Worm (Caenorhabditis elegans) whole organism, L2 larva: Measurements from ENCODE around the gene srg-10.

Experiments used
- Y55F3AM.14 ChIP-seq: fragments of 200-800 bp; sonication (Bioruptor generic); optimal IDR thresholded peaks from 2 replicates; lab custom pipeline; 2018; ENCODE audit warnings: mild to moderate bottlenecking, missing genetic modification characterization, missing compliant biosample characterization
- ZK546.5 ChIP-seq: sonication (generic microtip); optimal IDR thresholded peaks from 2 replicates; lab custom pipeline; 2017; ENCODE audit warnings: missing biosample characterization, missing genetic modification characterization
- aly-2 ChIP-seq: fragments of 150-350 bp; optimal IDR thresholded peaks from 2 replicates; lab custom pipeline; 2014; ENCODE audit warnings: missing biosample characterization, missing genetic modification characterization
- ama-1 ChIP-seq: fragments of 150-350 bp; optimal IDR thresholded peaks from 2 replicates; lab custom pipeline; 2018; ENCODE audit warnings: inconsistent platforms
- ceh-16 ChIP-seq: fragments of 150-350 bp; optimal IDR thresholded peaks from 2 replicates; lab custom pipeline; 2014; ENCODE audit warnings: missing biosample characterization, missing genetic modification characterization
- crh-2 ChIP-seq: sonication (generic microtip); optimal IDR thresholded peaks from 2 replicates; lab custom pipeline; 2017; ENCODE audit warnings: missing biosample characterization, missing genetic modification characterization
- dmd-4 ChIP-seq: sonication (generic microtip); optimal IDR thresholded peaks from 2 replicates; lab custom pipeline; 2017; ENCODE audit warnings: missing biosample characterization, missing genetic modification characterization
- egl-27 ChIP-seq: sonication (generic microtip); optimal IDR thresholded peaks from 3 replicates; lab custom pipeline; 2017; ENCODE audit warnings: missing biosample characterization, missing genetic modification reagents, missing genetic modification characterization
- elt-1 ChIP-seq: fragments of 150-350 bp; optimal IDR thresholded peaks from 2 replicates; lab custom pipeline; 2014; ENCODE audit warnings: missing biosample characterization, missing genetic modification characterization
- fos-1 ChIP-seq: fragments of 150-350 bp; optimal IDR thresholded peaks from 2 replicates; lab custom pipeline; 2014; ENCODE audit warnings: missing biosample characterization, missing genetic modification characterization
- gmeb-1 ChIP-seq: fragments of 150-350 bp; optimal IDR thresholded peaks from 2 replicates; lab custom pipeline; 2014; ENCODE audit warnings: missing biosample characterization, missing genetic modification characterization
- lin-39 ChIP-seq: fragments of 150-350 bp; optimal IDR thresholded peaks from 2 replicates; lab custom pipeline; 2014; ENCODE audit warnings: missing biosample characterization, missing genetic modification reagents, missing genetic modification characterization
- lsy-2 ChIP-seq, 2 experiments: fragments of 150-350 bp in 1 of 2; sonication (generic microtip) in 1 of 2; optimal IDR thresholded peaks; 2 replicates each; lab custom pipeline; 2014 to 2017; ENCODE audit warnings: missing biosample characterization in 2 of 2, missing genetic modification characterization in 2 of 2
- mab-5 ChIP-seq: fragments of 150-350 bp; optimal IDR thresholded peaks from 2 replicates; lab custom pipeline; 2014; ENCODE audit warnings: missing biosample characterization, missing genetic modification characterization
- mbf-1 ChIP-seq: sonication (generic microtip); optimal IDR thresholded peaks from 2 replicates; lab custom pipeline; 2017; ENCODE audit warnings: missing biosample characterization, missing genetic modification characterization
- mdl-1 ChIP-seq, 2 experiments: fragments of 150-350 bp in 1 of 2; sonication (generic microtip) in 1 of 2; optimal IDR thresholded peaks; 2 replicates each; lab custom pipeline; 2017; ENCODE audit warnings: missing biosample characterization in 2 of 2, missing genetic modification characterization in 2 of 2
- nhr-10 ChIP-seq: sonication (generic microtip); optimal IDR thresholded peaks from 2 replicates; lab custom pipeline; 2017; ENCODE audit warnings: missing biosample characterization, missing genetic modification characterization
- nhr-12 ChIP-seq: fragments of 150-350 bp; optimal IDR thresholded peaks from 2 replicates; lab custom pipeline; 2014; ENCODE audit warnings: missing biosample characterization, missing genetic modification characterization
- nhr-129 ChIP-seq: fragments of 150-350 bp; optimal IDR thresholded peaks from 2 replicates; lab custom pipeline; 2014; ENCODE audit warnings: missing biosample characterization, missing genetic modification characterization
- nhr-23 ChIP-seq: fragments of 150-350 bp; optimal IDR thresholded peaks from 2 replicates; lab custom pipeline; 2014; ENCODE audit warnings: missing biosample characterization, missing genetic modification reagents, missing genetic modification characterization
- nhr-237 ChIP-seq: fragments of 150-350 bp; optimal IDR thresholded peaks from 2 replicates; lab custom pipeline; 2014; ENCODE audit warnings: missing biosample characterization, missing genetic modification characterization
- nhr-25 ChIP-seq: fragments of 150-350 bp; sonication (generic microtip); optimal IDR thresholded peaks from 3 replicates; lab custom pipeline; 2014; ENCODE audit warnings: missing biosample characterization, missing genetic modification characterization
- nhr-77 ChIP-seq: fragments of 150-350 bp; optimal IDR thresholded peaks from 2 replicates; lab custom pipeline; 2014; ENCODE audit warnings: missing biosample characterization, missing genetic modification characterization
- peb-1 ChIP-seq: fragments of 150-350 bp; optimal IDR thresholded peaks from 2 replicates; lab custom pipeline; 2014; ENCODE audit warnings: missing biosample characterization, missing genetic modification characterization
- skn-1 ChIP-seq: sonication (generic microtip); optimal IDR thresholded peaks from 2 replicates; lab custom pipeline; 2017; ENCODE audit warnings: missing biosample characterization, missing genetic modification characterization
- sma-3 ChIP-seq: sonication (generic microtip); optimal IDR thresholded peaks from 2 replicates; lab custom pipeline; 2016; ENCODE audit warnings: missing genetic modification reagents, missing genetic modification characterization, missing compliant biosample characterization
- sma-9 ChIP-seq, 2 experiments: fragments of 150-350 bp in 1 of 2; sonication (generic microtip) in 1 of 2; optimal IDR thresholded peaks; 2 replicates each; lab custom pipeline; 2014 to 2016; ENCODE audit warnings: missing genetic modification characterization in 2 of 2, mild to moderate bottlenecking in 1 of 2, missing biosample characterization in 1 of 2, missing compliant biosample characterization in 1 of 2, missing genetic modification reagents in 1 of 2, moderate library complexity in 1 of 2
- snpc-4 ChIP-seq: fragments of 150-350 bp; optimal IDR thresholded peaks from 2 replicates; lab custom pipeline; 2014; ENCODE audit warnings: missing biosample characterization, missing genetic modification characterization
- unc-55 ChIP-seq: fragments of 150-350 bp; sonication (generic microtip); optimal IDR thresholded peaks from 3 replicates; lab custom pipeline; 2014; ENCODE audit warnings: missing biosample characterization, missing genetic modification reagents, missing genetic modification characterization
- zag-1 ChIP-seq: fragments of 150-350 bp; optimal IDR thresholded peaks from 2 replicates; lab custom pipeline; 2014; ENCODE audit warnings: missing biosample characterization, missing genetic modification characterization

The srg-10 gene

ce11 chrIII:4677466-4677865 lies at the start of gene srg-10:
Gene srg-10 (plus strand): TSS chrIII:4677766.
- TF ChIP-seq crh-2 (tag; lab: Kevin White, UChicago) = no peak
- no peak for TF ChIP-seq sma-9 (GFP tag; optimal IDR thresholded peaks at IDR 0.05; lab: Kevin White, UChicago)
- no peak for TF ChIP-seq sma-9 (tag; optimal IDR thresholded peaks at IDR 0.05; lab: Kevin White, UChicago)
- no peak for TF ChIP-seq nhr-25 (tag; lab: Kevin White, UChicago)
- no peak for TF ChIP-seq Y55F3AM.14 (GFP tag; lab: Kevin White, UChicago)
- no peak for TF ChIP-seq zag-1 (tag; lab: Kevin White, UChicago)
- no peak for TF ChIP-seq nhr-77 (tag; lab: Kevin White, UChicago)

ce11 chrIII:4628165-4628564 lies 49.4 kb upstream of the srg-10 start, which contains the start of gene clec-151:
Gene clec-151 (plus strand): TSS chrIII:4628465.
- no peak for TF ChIP-seq mab-5 (tag; lab: Kevin White, UChicago)
- TF ChIP-seq sma-3 (GFP tag; lab: Kevin White, UChicago) = no peak

- TF ChIP-seq zag-1 (tag; lab: Kevin White, UChicago) (no peak), crh-2 (tag; lab: Kevin White, UChicago) (no peak), nhr-237 (no peak), dmd-4 (tag; lab: Kevin White, UChicago) (no peak), Y55F3AM.14 (GFP tag; lab: Kevin White, UChicago) (no peak), gmeb-1 (no peak), ama-1 (lab: Kevin White, UChicago) (no peak), sma-3 (GFP tag; lab: Kevin White, UChicago) (no peak), nhr-23 (tag; lab: Kevin White, UChicago) (no peak), lsy-2 (tag; optimal IDR thresholded peaks at IDR 0.05; lab: Kevin White, UChicago) (no peak), mbf-1 (tag; lab: Kevin White, UChicago) (no peak), peb-1 (tag; lab: Kevin White, UChicago) (no peak), mdl-1 (tag; optimal IDR thresholded peaks at IDR 0.05; lab: Kevin White, UChicago) (no peak), nhr-10 (tag; lab: Kevin White, UChicago) (no peak), nhr-129 (tag; lab: Kevin White, UChicago) (no peak)
- TF ChIP-seq, all 48 proteins: peak for 0
Measured at ce11 chrIII:4634947-4635346, 42.6 kb upstream of the srg-10 start, which contains the start of gene clec-153. Gene clec-153 (plus strand): TSS chrIII:4635247.

ce11 chrIII:4643262-4643661 lies 34.3 kb upstream of the srg-10 start, which contains the start of gene pfas-1:
Gene pfas-1 (minus strand): TSS chrIII:4643310.
- TF ChIP-seq lin-39 (tag; lab: Kevin White, UChicago) = no peak
- no peak for TF ChIP-seq ZK546.5 (tag; lab: Kevin White, UChicago)
- peak; percentile 77 for TF ChIP-seq fos-1 (tag; lab: Kevin White, UChicago)
- no peak for TF ChIP-seq nhr-12 (tag; lab: Kevin White, UChicago)
- TF ChIP-seq, all 48 proteins: peak for 1

ce11 chrIII:4646246-4646645 lies 31.3 kb upstream of the srg-10 start, which contains the start of gene pqn-29:
Gene pqn-29 (minus strand): TSS chrIII:4646346.
- TF ChIP-seq nhr-10 (tag; lab: Kevin White, UChicago) (no peak), snpc-4 (tag; lab: Kevin White, UChicago) (no peak), dmd-4 (tag; lab: Kevin White, UChicago) (no peak), elt-1 (tag; lab: Kevin White, UChicago) (no peak), Y55F3AM.14 (GFP tag; lab: Kevin White, UChicago) (no peak), skn-1 (no peak), nhr-23 (tag; lab: Kevin White, UChicago) (no peak), lsy-2 (tag; optimal IDR thresholded peaks at IDR 0.05; lab: Kevin White, UChicago) (no peak), egl-27 (no peak), nhr-25 (tag; lab: Kevin White, UChicago) (no peak), zag-1 (tag; lab: Kevin White, UChicago) (no peak), ceh-16 (tag; lab: Kevin White, UChicago) (no peak), nhr-77 (tag; lab: Kevin White, UChicago) (no peak), mab-5 (tag; lab: Kevin White, UChicago) (no peak), unc-55 (GFP tag; lab: Kevin White, UChicago) (no peak), nhr-12 (tag; lab: Kevin White, UChicago) (no peak), ama-1 (lab: Kevin White, UChicago) (no peak)

DNA sequence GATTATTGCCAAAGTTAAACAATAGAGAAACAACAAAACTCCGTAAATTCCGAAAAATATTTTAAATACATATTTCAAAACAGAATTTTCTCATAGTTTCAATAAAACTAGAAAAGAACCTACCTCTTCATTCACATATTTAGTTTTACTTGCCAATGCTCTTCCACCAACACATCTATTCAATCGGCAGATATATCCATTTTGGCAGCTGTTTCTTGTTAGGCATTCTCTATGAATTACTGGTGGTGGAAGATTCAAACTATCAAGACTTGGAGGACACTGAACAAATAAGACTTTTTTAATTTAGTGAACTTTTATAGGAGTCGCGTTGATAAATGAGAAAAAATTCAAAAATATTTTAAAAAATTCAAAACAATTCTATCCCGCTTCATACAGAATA lies 30.2 kb upstream of the srg-10 start:
- TF ChIP-seq aly-2 (tag; lab: Kevin White, UChicago) = no peak
